Fruit fly (Drosophila melanogaster): ENCODE data around the gene CG16974.

dm6 chr2L:13190534-13190933 is 1.2 kb downstream of the CG16974 start:
- TF ChIP-seq CG13894 (tag; optimal IDR thresholded peaks at IDR 0.05) (no peak), CG12299 (tag; optimal IDR thresholded peaks at IDR 0.05) (no peak), CG31441 (GFP tag; IDR thresholded peaks at IDR 0.05) (no peak), Adf1 (GFP tag; IDR thresholded peaks at IDR 0.05) (no peak), schlank (tag; optimal IDR thresholded peaks at IDR 0.05) (no peak), en (GFP tag; optimal IDR thresholded peaks at IDR 0.05) (no peak), CG4707 (GFP tag; optimal IDR thresholded peaks at IDR 0.05) (no peak), Side (GFP tag; optimal IDR thresholded peaks at IDR 0.05) (no peak)
